Worm (Caenorhabditis elegans) whole organism, L3 larva: ENCODE measurements around the gene bus-5.

Source experiments
- R02D3.7 ChIP-seq: fragments of 150-350 bp; optimal IDR thresholded peaks from 2 replicates; lab custom pipeline; 2014; ENCODE audit warnings: missing biosample characterization, missing genetic modification characterization
- ZK546.5 ChIP-seq: sonication (generic microtip); optimal IDR thresholded peaks from 2 replicates; lab custom pipeline; 2017; ENCODE audit warnings: missing biosample characterization, missing genetic modification characterization
- aly-2 ChIP-seq: fragments of 150-350 bp; optimal IDR thresholded peaks from 2 replicates; lab custom pipeline; 2014; ENCODE audit warnings: missing biosample characterization, missing genetic modification characterization
- ama-1 ChIP-seq: fragments of 150-350 bp; optimal IDR thresholded peaks from 2 replicates; lab custom pipeline; 2018
- ceh-16 ChIP-seq: sonication (generic microtip); optimal IDR thresholded peaks from 2 replicates; lab custom pipeline; 2017; ENCODE audit warnings: missing biosample characterization, missing genetic modification characterization
- ceh-28 ChIP-seq: fragments of 150-350 bp; optimal IDR thresholded peaks from 2 replicates; lab custom pipeline; 2014; ENCODE audit warnings: missing biosample characterization, missing genetic modification reagents, missing genetic modification characterization
- ceh-9 ChIP-seq: sonication (generic microtip); optimal IDR thresholded peaks from 2 replicates; lab custom pipeline; 2018; ENCODE audit warnings: missing biosample characterization, missing genetic modification characterization
- egl-27 ChIP-seq: sonication (generic microtip); optimal IDR thresholded peaks from 4 replicates; lab custom pipeline; 2017; ENCODE audit warnings: missing biosample characterization, missing genetic modification reagents, missing genetic modification characterization
- egl-5 ChIP-seq: fragments of 150-350 bp; optimal IDR thresholded peaks from 2 replicates; lab custom pipeline; 2017; ENCODE audit warnings: missing biosample characterization, missing genetic modification reagents, missing genetic modification characterization, inconsistent platforms
- elt-2 ChIP-seq: sonication (generic microtip); optimal IDR thresholded peaks from 2 replicates; lab custom pipeline; 2016; ENCODE audit warnings: missing genetic modification reagents, mild to moderate bottlenecking, missing genetic modification characterization, missing compliant biosample characterization
- fkh-10 ChIP-seq: sonication (generic microtip); optimal IDR thresholded peaks from 2 replicates; lab custom pipeline; 2017; ENCODE audit warnings: missing biosample characterization, missing genetic modification reagents, missing genetic modification characterization
- fkh-2 ChIP-seq: fragments of 150-350 bp; optimal IDR thresholded peaks from 2 replicates; lab custom pipeline; 2014; ENCODE audit warnings: missing biosample characterization, missing genetic modification reagents, missing genetic modification characterization
- jun-1 ChIP-seq: fragments of 150-350 bp; optimal IDR thresholded peaks from 2 replicates; lab custom pipeline; 2014; ENCODE audit warnings: missing biosample characterization, missing genetic modification reagents, missing genetic modification characterization
- lin-15B ChIP-seq: fragments of 150-350 bp; optimal IDR thresholded peaks from 2 replicates; lab custom pipeline; 2014; ENCODE audit warnings: missing biosample characterization, missing genetic modification characterization
- lin-39 ChIP-seq: fragments of 150-350 bp; optimal IDR thresholded peaks from 2 replicates; lab custom pipeline; 2018; ENCODE audit warnings: missing biosample characterization, missing genetic modification reagents, missing genetic modification characterization
- mdl-1 ChIP-seq: fragments of 150-350 bp; optimal IDR thresholded peaks from 2 replicates; lab custom pipeline; 2014; ENCODE audit warnings: missing biosample characterization, missing genetic modification characterization
- mml-1 ChIP-seq: fragments of 150-350 bp; sonication (generic microtip); optimal IDR thresholded peaks from 3 replicates; lab custom pipeline; 2014; ENCODE audit warnings: missing biosample characterization, missing genetic modification characterization
- nfya-1 ChIP-seq: sonication (generic microtip); optimal IDR thresholded peaks from 2 replicates; lab custom pipeline; 2017; ENCODE audit warnings: missing genetic modification characterization, mild to moderate bottlenecking, missing compliant biosample characterization, antibody characterized with exemption, moderate library complexity; ENCODE audit not compliant: insufficient read depth
- nhr-11 ChIP-seq: fragments of 150-350 bp; optimal IDR thresholded peaks from 2 replicates; lab custom pipeline; 2014; ENCODE audit warnings: missing biosample characterization, missing genetic modification characterization
- nhr-12 ChIP-seq: fragments of 150-350 bp; optimal IDR thresholded peaks from 2 replicates; lab custom pipeline; 2014; ENCODE audit warnings: missing biosample characterization, missing genetic modification characterization
- nhr-23 ChIP-seq: fragments of 150-350 bp; optimal IDR thresholded peaks from 2 replicates; lab custom pipeline; 2014; ENCODE audit warnings: missing biosample characterization, missing genetic modification reagents, missing genetic modification characterization
- nhr-25 ChIP-seq: sonication (generic microtip); optimal IDR thresholded peaks from 2 replicates; lab custom pipeline; 2017; ENCODE audit warnings: missing biosample characterization, missing genetic modification characterization
- nhr-28 ChIP-seq: fragments of 150-350 bp; optimal IDR thresholded peaks from 2 replicates; lab custom pipeline; 2014; ENCODE audit warnings: missing biosample characterization, missing genetic modification characterization
- nhr-67 ChIP-seq: fragments of 150-350 bp; optimal IDR thresholded peaks from 2 replicates; lab custom pipeline; 2014; ENCODE audit warnings: missing biosample characterization, missing genetic modification characterization
- nhr-76 ChIP-seq: fragments of 150-350 bp; sonication (generic microtip); optimal IDR thresholded peaks from 5 replicates; lab custom pipeline; 2014; ENCODE audit warnings: missing biosample characterization, missing genetic modification characterization
- nhr-77 ChIP-seq: fragments of 150-350 bp; optimal IDR thresholded peaks from 2 replicates; lab custom pipeline; 2014; ENCODE audit warnings: missing biosample characterization, missing genetic modification characterization
- pqm-1 ChIP-seq: fragments of 150-350 bp; optimal IDR thresholded peaks from 2 replicates; lab custom pipeline; 2017; ENCODE audit warnings: missing biosample characterization, missing genetic modification characterization, inconsistent platforms
- snpc-4 ChIP-seq: fragments of 150-350 bp; optimal IDR thresholded peaks from 2 replicates; lab custom pipeline; 2014; ENCODE audit warnings: missing biosample characterization, missing genetic modification characterization
- tbx-2 ChIP-seq: sonication (generic microtip); optimal IDR thresholded peaks from 2 replicates; lab custom pipeline; 2016; ENCODE audit warnings: mild to moderate bottlenecking, missing genetic modification characterization, missing compliant biosample characterization
- unc-39 ChIP-seq: sonication (generic microtip); optimal IDR thresholded peaks from 4 replicates; lab custom pipeline; 2017; ENCODE audit warnings: missing biosample characterization, missing genetic modification characterization
- unc-62 ChIP-seq: fragments of 150-350 bp; sonication (generic microtip); optimal IDR thresholded peaks from 4 replicates; lab custom pipeline; 2014; ENCODE audit warnings: missing biosample characterization, missing genetic modification reagents, missing genetic modification characterization
- zag-1 ChIP-seq: fragments of 150-350 bp; optimal IDR thresholded peaks from 2 replicates; lab custom pipeline; 2014; ENCODE audit warnings: missing biosample characterization, missing genetic modification characterization
- ztf-11 ChIP-seq: fragments of 150-350 bp; optimal IDR thresholded peaks from 2 replicates; lab custom pipeline; 2014; ENCODE audit warnings: missing biosample characterization, missing genetic modification characterization
- ztf-4 ChIP-seq: fragments of 150-350 bp; optimal IDR thresholded peaks from 2 replicates; lab custom pipeline; 2014; ENCODE audit warnings: missing biosample characterization, missing genetic modification characterization

The bus-5 gene

ce11 chrX:2108182-2108581 lies 4.7 kb downstream of the bus-5 start:
- TF ChIP-seq unc-62 (GFP tag; lab: Kevin White, UChicago): no peak
- TF ChIP-seq egl-5: no peak
- TF ChIP-seq egl-27: no peak

DNA sequence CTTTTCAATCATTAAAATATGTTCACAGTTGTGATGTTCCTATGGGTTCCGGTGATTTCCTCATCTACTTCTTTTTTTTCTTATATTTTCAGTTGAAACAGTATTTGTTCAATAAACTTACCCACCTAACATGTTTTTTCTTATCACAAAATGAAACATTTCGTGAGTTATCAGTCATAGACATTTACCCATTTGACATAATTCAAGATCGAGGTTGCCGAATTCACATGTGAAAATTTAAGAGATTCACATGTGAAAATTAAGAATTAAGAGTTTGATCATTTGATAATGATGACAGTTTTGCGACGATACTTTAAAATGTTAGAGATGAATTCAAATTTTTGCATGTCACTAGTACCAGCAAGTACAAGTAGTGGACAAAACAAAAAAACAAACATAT lies 5.5 kb downstream of the bus-5 start:
- TF ChIP-seq pqm-1 (tag; lab: Kevin White, UChicago) (peak; percentile 64), mdl-1 (tag; lab: Kevin White, UChicago) (no peak), nfya-1 (tag; lab: Kevin White, UChicago) (no peak), nhr-12 (tag; lab: Kevin White, UChicago) (no peak), ztf-4 (no peak), zag-1 (tag; lab: Kevin White, UChicago) (no peak), unc-62 (GFP tag; lab: Kevin White, UChicago) (no peak), elt-2 (tag; lab: Kevin White, UChicago) (peak; percentile 88), fkh-10 (GFP tag; lab: Kevin White, UChicago) (no peak), nhr-77 (no peak), fkh-2 (tag; lab: Kevin White, UChicago) (no peak), aly-2 (tag; lab: Kevin White, UChicago) (no peak), ama-1 (lab: Kevin White, UChicago) (no peak), ceh-16 (tag; lab: Kevin White, UChicago) (no peak), egl-27 (no peak), nhr-67 (tag; lab: Kevin White, UChicago) (no peak), lin-39 (tag; lab: Kevin White, UChicago) (no peak)

- TF ChIP-seq tbx-2 (no peak), ZK546.5 (tag; lab: Kevin White, UChicago) (no peak), nhr-28 (tag; lab: Kevin White, UChicago) (no peak), nhr-11 (tag; lab: Kevin White, UChicago) (no peak), unc-62 (GFP tag; lab: Kevin White, UChicago) (no peak), nhr-12 (tag; lab: Kevin White, UChicago) (no peak), nhr-23 (tag; lab: Kevin White, UChicago) (no peak), fkh-10 (GFP tag; lab: Kevin White, UChicago) (no peak), nhr-67 (tag; lab: Kevin White, UChicago) (no peak), R02D3.7 (tag; lab: Kevin White, UChicago) (no peak), lin-39 (tag; lab: Kevin White, UChicago) (no peak), ztf-11 (no peak), lin-15B (no peak), ceh-16 (tag; lab: Kevin White, UChicago) (no peak), pqm-1 (tag; lab: Kevin White, UChicago) (no peak), nhr-76 (tag; lab: Kevin White, UChicago) (no peak), nhr-25 (tag; lab: Kevin White, UChicago) (no peak)
Measured at ce11 chrX:2105310-2105709, 7.6 kb downstream of the bus-5 start, which contains the start of gene F53B1.3. Gene F53B1.3 (plus strand): TSS chrX:2105610.

DNA sequence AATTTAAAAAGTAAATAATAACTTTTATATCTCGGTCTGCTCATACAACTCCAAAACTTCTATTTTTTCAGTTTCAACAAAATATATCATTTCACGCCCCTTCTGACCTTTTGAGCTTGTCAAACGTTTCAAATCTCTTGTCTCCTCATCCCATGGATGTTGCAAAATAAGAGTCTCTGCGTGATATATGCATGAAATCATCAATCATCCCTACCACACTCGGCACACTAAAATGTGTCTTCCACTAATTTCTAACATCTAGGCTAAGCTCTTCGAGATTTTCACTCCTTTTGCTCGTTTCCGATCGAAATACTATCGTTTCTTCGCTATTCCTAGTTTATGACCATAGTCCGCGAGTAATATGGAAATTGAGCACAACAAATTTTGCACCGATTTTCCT lies 13.9 kb downstream of the bus-5 start:
- TF ChIP-seq nhr-23 (tag; lab: Kevin White, UChicago): no peak
- TF ChIP-seq ceh-28: no peak
- peak; percentile 34 for TF ChIP-seq lin-39 (tag; lab: Kevin White, UChicago)
- no peak for TF ChIP-seq elt-2 (tag; lab: Kevin White, UChicago)
- TF ChIP-seq egl-27: no peak
- TF ChIP-seq nhr-11 (tag; lab: Kevin White, UChicago): no peak
- TF ChIP-seq, all 47 proteins: peak for 1

- TF ChIP-seq unc-39 (tag; lab: Kevin White, UChicago) (no peak), pqm-1 (tag; lab: Kevin White, UChicago) (no peak), nhr-25 (tag; lab: Kevin White, UChicago) (no peak), mml-1 (tag; lab: Kevin White, UChicago) (no peak), zag-1 (tag; lab: Kevin White, UChicago) (no peak), nhr-77 (no peak), ama-1 (lab: Kevin White, UChicago) (no peak)
- TF ChIP-seq, all 47 proteins: peak for 0
Measured at ce11 chrX:2096804-2097203, 16.1 kb downstream of the bus-5 start, which contains the start of gene T21D9.2. Gene T21D9.2 (minus strand): TSS chrX:2096904.

- no peak for TF ChIP-seq nhr-11 (tag; lab: Kevin White, UChicago)
- TF ChIP-seq nhr-67 (tag; lab: Kevin White, UChicago): no peak
- no peak for TF ChIP-seq elt-2 (tag; lab: Kevin White, UChicago)
- no peak for TF ChIP-seq ceh-9 (tag; lab: Kevin White, UChicago)
- TF ChIP-seq nfya-1 (tag; lab: Kevin White, UChicago): no peak
- no peak for TF ChIP-seq nhr-23 (tag; lab: Kevin White, UChicago)
- no peak for TF ChIP-seq ztf-4
- no peak for TF ChIP-seq egl-27
- TF ChIP-seq unc-39 (tag; lab: Kevin White, UChicago): no peak
- no peak for TF ChIP-seq ZK546.5 (tag; lab: Kevin White, UChicago)
- no peak for TF ChIP-seq lin-15B
- no peak for TF ChIP-seq snpc-4
- TF ChIP-seq jun-1 (tag; lab: Kevin White, UChicago): no peak
Measured at ce11 chrX:2094094-2094493, 18.8 kb downstream of the bus-5 start.
